Fruit fly (Drosophila melanogaster) whole organism, embryonic: ENCODE results near the gene uif.
A peak's percentile ranks its signal among the peaks of the same experiment; 100 is the strongest.

Source experiments
- Abd-B ChIP-seq: fragments of 200-800 bp; sonication (Bioruptor generic); optimal IDR thresholded peaks from 2 replicates; lab custom pipeline; 2018; ENCODE audit warnings: missing biosample characterization, mild to moderate bottlenecking, missing genetic modification characterization, moderate library complexity
- Adf1 ChIP-seq: fragments of 200-800 bp; sonication (Bioruptor generic); IDR thresholded peaks from 2 replicates; pipeline ENCODE4 v1.3.6; 2022; ENCODE audit warnings: missing biosample characterization, missing genetic modification characterization
- Antp ChIP-seq: fragments of 200-800 bp; sonication (Bioruptor generic); optimal IDR thresholded peaks from 3 replicates; lab custom pipeline; 2016; ENCODE audit warnings: missing biosample characterization, missing genetic modification characterization
- Atf3 ChIP-seq: fragments of 200-800 bp; sonication (Bioruptor generic); optimal IDR thresholded peaks from 3 replicates; lab custom pipeline; 2016; ENCODE audit warnings: missing biosample characterization, missing genetic modification characterization
- CG10366 ChIP-seq: fragments of 200-800 bp; sonication (Bioruptor generic); IDR thresholded peaks from 2 replicates; pipeline ENCODE4 v1.3.6; 2022; ENCODE audit warnings: missing biosample characterization, missing genetic modification characterization
- CG12391 ChIP-seq: fragments of 200-800 bp; sonication (Bioruptor generic); optimal IDR thresholded peaks from 3 replicates; lab custom pipeline; 2018; ENCODE audit warnings: missing biosample characterization, mild to moderate bottlenecking, missing genetic modification characterization, moderate library complexity
- CG13287 ChIP-seq: fragments of 200-800 bp; sonication (Bioruptor generic); IDR thresholded peaks from 2 replicates; pipeline ENCODE4 v1.3.6; 2022; ENCODE audit warnings: missing biosample characterization, missing genetic modification characterization; ENCODE audit not compliant: partially characterized antibody
- CG13775 ChIP-seq: fragments of 200-800 bp; sonication (Bioruptor generic); optimal IDR thresholded peaks from 3 replicates; lab custom pipeline; 2017; ENCODE audit warnings: missing biosample characterization, mild to moderate bottlenecking, missing genetic modification characterization
- CG13894 ChIP-seq: fragments of 200-800 bp; sonication (Bioruptor generic); optimal IDR thresholded peaks from 3 replicates; lab custom pipeline; 2018; ENCODE audit warnings: missing biosample characterization, mild to moderate bottlenecking, missing genetic modification characterization, moderate library complexity
- CG14441 ChIP-seq: fragments of 200-800 bp; sonication (Bioruptor generic); IDR thresholded peaks from 2 replicates; pipeline ENCODE4 v1.3.6; 2022; ENCODE audit warnings: missing biosample characterization, missing genetic modification characterization
- CG16779 ChIP-seq: fragments of 200-800 bp; sonication (Bioruptor generic); IDR thresholded peaks from 2 replicates; pipeline ENCODE4 v1.3.6; 2022; ENCODE audit warnings: missing biosample characterization, missing genetic modification characterization
- CG18262 ChIP-seq: fragments of 200-800 bp; optimal IDR thresholded peaks from 3 replicates; lab custom pipeline; 2019; ENCODE audit warnings: missing biosample characterization, mild to moderate bottlenecking, missing genetic modification characterization, moderate library complexity
- CG2202 ChIP-seq: fragments of 200-800 bp; sonication (Bioruptor generic); optimal IDR thresholded peaks from 2 replicates; lab custom pipeline; 2018; ENCODE audit warnings: missing biosample characterization, mild to moderate bottlenecking, missing genetic modification characterization
- CG34422 ChIP-seq: fragments of 200-800 bp; sonication (Bioruptor generic); IDR thresholded peaks from 3 replicates; pipeline ENCODE4 v1.3.6; 2022; ENCODE audit warnings: missing biosample characterization, missing genetic modification characterization
- CG6791 ChIP-seq: fragments of 200-800 bp; sonication (Bioruptor generic); IDR thresholded peaks from 3 replicates; pipeline ENCODE4 v1.3.6; 2022; ENCODE audit warnings: missing biosample characterization, missing genetic modification characterization; ENCODE audit not compliant: partially characterized antibody
- CG6854 ChIP-seq: fragments of 200-800 bp; sonication (Bioruptor generic); optimal IDR thresholded peaks from 3 replicates; lab custom pipeline; 2017; ENCODE audit warnings: missing biosample characterization, mild to moderate bottlenecking, missing genetic modification characterization
- CG8281 ChIP-seq: fragments of 200-800 bp; sonication (Bioruptor generic); optimal IDR thresholded peaks from 2 replicates; lab custom pipeline; 2018; ENCODE audit warnings: missing biosample characterization, mild to moderate bottlenecking, missing genetic modification characterization, moderate library complexity
- CkIIα-i1 ChIP-seq: fragments of 200-800 bp; sonication (Bioruptor generic); IDR thresholded peaks from 2 replicates; pipeline ENCODE4 v1.3.6; 2022; ENCODE audit warnings: missing biosample characterization, missing genetic modification characterization
- CoRest ChIP-seq: fragments of 200-800 bp; sonication (Bioruptor generic); optimal IDR thresholded peaks from 3 replicates; lab custom pipeline; 2018; ENCODE audit warnings: missing biosample characterization, mild to moderate bottlenecking, missing genetic modification characterization, moderate library complexity
- Dip2 ChIP-seq: fragments of 200-800 bp; sonication (Bioruptor generic); IDR thresholded peaks from 2 replicates; pipeline ENCODE4 v1.3.6; 2022; ENCODE audit warnings: missing biosample characterization, missing genetic modification characterization
- Doc3 ChIP-seq: fragments of 200-800 bp; sonication (Bioruptor generic); IDR thresholded peaks from 3 replicates; pipeline ENCODE4 v1.3.6; 2022; ENCODE audit warnings: missing biosample characterization, missing genetic modification characterization; ENCODE audit not compliant: partially characterized antibody
- Drgx ChIP-seq: fragments of 200-800 bp; sonication (Bioruptor generic); IDR thresholded peaks from 2 replicates; pipeline ENCODE4 v1.3.6; 2022; ENCODE audit warnings: missing biosample characterization, missing genetic modification characterization
- E2f2 ChIP-seq: fragments of 200-800 bp; sonication (Bioruptor generic); IDR thresholded peaks from 2 replicates; pipeline ENCODE4 v1.3.6; 2022; ENCODE audit warnings: missing biosample characterization, missing genetic modification characterization
- Fer1 ChIP-seq: fragments of 200-800 bp; sonication (Bioruptor generic); optimal IDR thresholded peaks from 2 replicates; lab custom pipeline; 2017; ENCODE audit warnings: missing biosample characterization, mild to moderate bottlenecking, missing genetic modification characterization
- Gug ChIP-seq: fragments of 200-800 bp; sonication (Bioruptor generic); IDR thresholded peaks from 4 replicates; pipeline ENCODE4 v1.3.6; 2022; ENCODE audit warnings: missing biosample characterization, missing genetic modification characterization
- HHEX ChIP-seq: fragments of 200-800 bp; sonication (Bioruptor generic); optimal IDR thresholded peaks from 3 replicates; lab custom pipeline; 2017; ENCODE audit warnings: missing biosample characterization, mild to moderate bottlenecking, missing genetic modification characterization, missing genetic modification reagents
- Med ChIP-seq: fragments of 200-800 bp; sonication (Bioruptor generic); peaks from one replicate; lab custom pipeline; 2016; ENCODE audit warnings: missing biosample characterization, missing genetic modification characterization, mild to moderate bottlenecking, inconsistent platforms, moderate library complexity
- Mes4 ChIP-seq: fragments of 200-800 bp; sonication (Bioruptor generic); optimal IDR thresholded peaks from 2 replicates; lab custom pipeline; 2016; ENCODE audit warnings: missing biosample characterization, missing genetic modification characterization
- Mrtf ChIP-seq: fragments of 200-800 bp; sonication (Bioruptor generic); IDR thresholded peaks from 3 replicates; pipeline ENCODE4 v1.3.6; 2022; ENCODE audit warnings: missing biosample characterization, missing genetic modification characterization
- Oli ChIP-seq: fragments of 200-800 bp; sonication (Bioruptor generic); optimal IDR thresholded peaks from 2 replicates; lab custom pipeline; 2018; ENCODE audit warnings: missing biosample characterization, mild to moderate bottlenecking, missing genetic modification characterization, moderate library complexity
- TFAM ChIP-seq: fragments of 200-800 bp; sonication (Bioruptor generic); optimal IDR thresholded peaks from 2 replicates; lab custom pipeline; 2017; ENCODE audit warnings: missing biosample characterization, missing genetic modification characterization, inconsistent platforms
- Vsx1 ChIP-seq: fragments of 200-800 bp; sonication (Bioruptor generic); optimal IDR thresholded peaks from 2 replicates; lab custom pipeline; 2017; ENCODE audit warnings: missing biosample characterization, mild to moderate bottlenecking, missing genetic modification characterization, missing genetic modification reagents
- aop ChIP-seq: fragments of 200-800 bp; sonication (Bioruptor generic); IDR thresholded peaks from 2 replicates; pipeline ENCODE4 v1.3.6; 2022; ENCODE audit warnings: missing biosample characterization, missing genetic modification characterization
- ato ChIP-seq: fragments of 200-800 bp; sonication (Bioruptor generic); IDR thresholded peaks from 2 replicates; pipeline ENCODE4 v1.3.6; 2022; ENCODE audit warnings: missing biosample characterization, missing genetic modification characterization; ENCODE audit not compliant: partially characterized antibody
- fd102C ChIP-seq: fragments of 200-800 bp; sonication (Bioruptor generic); optimal IDR thresholded peaks from 2 replicates; lab custom pipeline; 2018; ENCODE audit warnings: missing biosample characterization, mild to moderate bottlenecking, missing genetic modification characterization, moderate library complexity
- fd3F ChIP-seq: fragments of 200-800 bp; sonication (Bioruptor generic); optimal IDR thresholded peaks from 2 replicates; lab custom pipeline; 2018; ENCODE audit warnings: missing biosample characterization, mild to moderate bottlenecking, missing genetic modification characterization, moderate library complexity
- gcm2 ChIP-seq: fragments of 200-800 bp; sonication (Bioruptor generic); optimal IDR thresholded peaks from 2 replicates; lab custom pipeline; 2016; ENCODE audit warnings: missing biosample characterization, missing genetic modification characterization
- gem ChIP-seq: fragments of 200-800 bp; sonication (Bioruptor generic); optimal IDR thresholded peaks from 2 replicates; lab custom pipeline; 2019; ENCODE audit warnings: missing biosample characterization, mild to moderate bottlenecking, missing genetic modification characterization, moderate library complexity
- gro ChIP-seq: fragments of 200-800 bp; sonication (Bioruptor generic); optimal IDR thresholded peaks from 2 replicates; lab custom pipeline; 2016; ENCODE audit warnings: missing biosample characterization, missing genetic modification characterization
- ham ChIP-seq: fragments of 200-800 bp; sonication (Bioruptor generic); IDR thresholded peaks from 2 replicates; pipeline ENCODE4 v1.3.6; 2022; ENCODE audit warnings: missing biosample characterization, missing genetic modification characterization
- hbn ChIP-seq: fragments of 200-800 bp; sonication (Bioruptor generic); IDR thresholded peaks from 2 replicates; pipeline ENCODE4 v1.3.6; 2022; ENCODE audit warnings: missing biosample characterization, missing genetic modification characterization; ENCODE audit not compliant: partially characterized antibody
- insv ChIP-seq, 2 experiments: fragments of 200-800 bp; sonication (Bioruptor generic); optimal IDR thresholded peaks; 3 replicates each; lab custom pipeline; 2016 to 2018; ENCODE audit warnings: missing biosample characterization in 2 of 2, missing genetic modification characterization in 2 of 2
- inv ChIP-seq: fragments of 200-800 bp; sonication (Bioruptor generic); IDR thresholded peaks from 2 replicates; pipeline ENCODE4 v1.3.6; 2022; ENCODE audit warnings: missing biosample characterization, missing genetic modification characterization; ENCODE audit not compliant: partially characterized antibody
- maf-S ChIP-seq: fragments of 200-800 bp; sonication (Bioruptor generic); optimal IDR thresholded peaks from 2 replicates; lab custom pipeline; 2016; ENCODE audit warnings: missing biosample characterization, missing genetic modification characterization
- mirr ChIP-seq: fragments of 200-800 bp; sonication (Bioruptor generic); optimal IDR thresholded peaks from 3 replicates; lab custom pipeline; 2018; ENCODE audit warnings: missing biosample characterization, mild to moderate bottlenecking, missing genetic modification characterization
- phol ChIP-seq: fragments of 200-800 bp; sonication (Bioruptor generic); optimal IDR thresholded peaks from 3 replicates; lab custom pipeline; 2018; ENCODE audit warnings: missing biosample characterization, mild to moderate bottlenecking, missing genetic modification characterization, moderate library complexity
- pzg ChIP-seq: fragments of 200-800 bp; sonication (Bioruptor generic); optimal IDR thresholded peaks from 3 replicates; lab custom pipeline; 2018; ENCODE audit warnings: missing biosample characterization, mild to moderate bottlenecking, missing genetic modification characterization, moderate library complexity
- slou ChIP-seq: fragments of 200-800 bp; sonication (Bioruptor generic); optimal IDR thresholded peaks from 3 replicates; lab custom pipeline; 2016; ENCODE audit warnings: missing biosample characterization, missing genetic modification characterization
- sob ChIP-seq: fragments of 200-800 bp; sonication (Bioruptor generic); IDR thresholded peaks from 2 replicates; pipeline ENCODE4 v1.3.6; 2022; ENCODE audit warnings: missing biosample characterization, missing genetic modification characterization
- vfl ChIP-seq: fragments of 200-800 bp; sonication (Bioruptor generic); optimal IDR thresholded peaks from 2 replicates; lab custom pipeline; 2016; ENCODE audit warnings: missing biosample characterization, missing genetic modification characterization

Gene uif

dm6 chr2L:7039342-7039684 is 29.2 kb upstream of the uif start (continued):
- 0 out of 2 replicates have a peak, but pooled peaks have one; percentile 30 for TF ChIP-seq E2f2
- TF ChIP-seq slou, result no peak
- TF ChIP-seq CG8281, result no peak
- no peak for TF ChIP-seq aop (GFP tag; lab: Robert Waterston, UW)
- TF ChIP-seq CG18262, result peak; percentile 54
- TF ChIP-seq insv (GFP tag; optimal IDR thresholded peaks at IDR 0.05; lab: Kevin White, UChicago), result no peak
- TF ChIP-seq CkIIα-i1, result no peak
- peak; percentile 43 for TF ChIP-seq Oli
- no peak for TF ChIP-seq pzg
- TF ChIP-seq CG13894, result no peak
- TF ChIP-seq fd3F (GFP tag; lab: Kevin White, UChicago), result peak; percentile 7
- TF ChIP-seq Adf1 (GFP tag; lab: Robert Waterston, UW), result no peak
- no peak for TF ChIP-seq Doc3 (GFP tag; lab: Robert Waterston, UW)
- TF ChIP-seq Abd-B (GFP tag; lab: Kevin White, UChicago), result peak; percentile 72
- no peak for TF ChIP-seq CG16779 (GFP tag; lab: Robert Waterston, UW)
- TF ChIP-seq CG13287, result no peak
- TF ChIP-seq CG34422 (GFP tag; lab: Robert Waterston, UW), result peak; percentile 67; the same call in 2 of the 3 replicates
- TF ChIP-seq CG6791, result no peak
- peak; percentile 45 for TF ChIP-seq phol
- TF ChIP-seq Dip2 (GFP tag; lab: Robert Waterston, UW), result no peak
- no peak for TF ChIP-seq CG6854 (GFP tag; lab: Kevin White, UChicago)
- TF ChIP-seq Vsx1 (GFP tag; lab: Kevin White, UChicago), result peak; percentile 41
- no peak for TF ChIP-seq Atf3 (GFP tag; lab: Kevin White, UChicago)
- TF ChIP-seq Drgx, result peak; percentile 54
- TF ChIP-seq TFAM (GFP tag; lab: Kevin White, UChicago), result no peak
- peak; percentile 59 for TF ChIP-seq CG14441 (GFP tag; lab: Robert Waterston, UW)
- peak; percentile 41; the same call in 1 of the 3 replicates for TF ChIP-seq Mrtf (GFP tag; lab: Robert Waterston, UW)
- TF ChIP-seq inv (GFP tag; lab: Robert Waterston, UW), result no peak
- peak; percentile 32 for TF ChIP-seq Fer1 (GFP tag; lab: Kevin White, UChicago)
- peak; percentile 44 for TF ChIP-seq CG13775
- no peak for TF ChIP-seq ato
- no peak for TF ChIP-seq Mes4
- peak; percentile 62 for TF ChIP-seq gcm2
- peak; percentile 49 for TF ChIP-seq CoRest (tag; lab: Kevin White, UChicago)
- TF ChIP-seq mirr (GFP tag; lab: Kevin White, UChicago), result no peak
- peak; percentile 71 for TF ChIP-seq CG12391 (tag; lab: Kevin White, UChicago)
- TF ChIP-seq ham (GFP tag; lab: Robert Waterston, UW), result no peak
- peak; percentile 21 for TF ChIP-seq CG2202 (tag; lab: Kevin White, UChicago)
- TF ChIP-seq maf-S (GFP tag; lab: Kevin White, UChicago), result peak; percentile 48
- no peak for TF ChIP-seq vfl
- TF ChIP-seq HHEX, result peak; percentile 19
- peak; percentile 67 for TF ChIP-seq CG10366 (GFP tag; lab: Robert Waterston, UW)
- TF ChIP-seq hbn (GFP tag; lab: Robert Waterston, UW), result no peak
- peak; percentile 48; the same call in 3 of the 4 replicates for TF ChIP-seq Gug (GFP tag; lab: Robert Waterston, UW)
- peak; percentile 60; the same call in 1 of the 2 replicates for TF ChIP-seq sob (GFP tag; lab: Robert Waterston, UW)
- TF ChIP-seq gem (tag; lab: Kevin White, UChicago), result peak; percentile 79
- peak; percentile 54 for TF ChIP-seq Med
- TF ChIP-seq fd102C (GFP tag; lab: Kevin White, UChicago), result no peak
- TF ChIP-seq Antp, result peak; percentile 20
- TF ChIP-seq gro (GFP tag; lab: Kevin White, UChicago), result no peak
